Fruit fly (Drosophila melanogaster): ENCODE measurements around the gene kipf.

Gene kipf

dm6 chr3R:7907311-7907710 lies 6.3 kb upstream of the kipf start, which contains the start of the genes Taf7 and EMC1 (continued):
- TF ChIP-seq trh (GFP tag; optimal IDR thresholded peaks at IDR 0.05) (no peak), lmd (GFP tag; IDR thresholded peaks at IDR 0.05) (peak; percentile 42)

DNA sequence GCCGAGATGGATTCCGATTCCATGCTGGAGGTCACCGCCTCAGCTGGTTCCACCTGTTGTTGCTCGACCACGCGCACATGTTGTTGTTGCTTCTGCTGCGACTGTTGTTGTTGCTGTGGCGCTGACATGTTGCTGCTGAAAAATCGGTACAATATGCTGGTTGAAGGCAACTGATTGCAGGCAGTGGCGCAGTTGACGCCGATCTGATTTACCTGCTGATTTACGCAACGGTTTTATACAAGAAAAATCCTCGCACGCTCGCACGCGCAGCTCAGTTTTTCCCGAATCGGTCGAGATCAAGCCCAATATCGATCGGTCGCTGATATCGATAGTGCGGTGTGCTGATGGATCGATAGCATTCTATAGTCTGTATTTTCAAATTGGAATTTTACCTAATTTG lies 2.2 kb upstream of the kipf start, which contains the start of gene Prat:
TSS of gene Prat (minus strand) at position 298 of the 400 bp plus-strand sequence.
- TF ChIP-seq knrl (GFP tag; IDR thresholded peaks at IDR 0.05; ENCODE audit: partially characterized antibody) (peak; percentile 71), CG7963 (GFP tag; IDR thresholded peaks at IDR 0.05; ENCODE audit: partially characterized antibody) (peak; percentile 73), Meics (GFP tag; optimal IDR thresholded peaks at IDR 0.05) (no peak), CG10979 (tag; optimal IDR thresholded peaks at IDR 0.05) (no peak), Dp (GFP tag; optimal IDR thresholded peaks at IDR 0.05) (peak; percentile 66), HmgD (GFP tag; optimal IDR thresholded peaks at IDR 0.05) (peak; percentile 39), Scr (GFP tag; IDR thresholded peaks at IDR 0.05; ENCODE audit: partially characterized antibody) (peak; percentile 79), zen (tag; optimal IDR thresholded peaks at IDR 0.05) (no peak), slou (GFP tag; optimal IDR thresholded peaks at IDR 0.05) (no peak), YL-1 (GFP tag; optimal IDR thresholded peaks at IDR 0.05) (peak; percentile 50), CG2889 (GFP tag; IDR thresholded peaks at IDR 0.05) (no peak), nmo (GFP tag; optimal IDR thresholded peaks at IDR 0.05) (no peak), CG7372 (GFP tag; IDR thresholded peaks at IDR 0.05) (no peak), dmrt99B (tag; optimal IDR thresholded peaks at IDR 0.05) (no peak), Asciz (GFP tag; optimal IDR thresholded peaks at IDR 0.05) (no peak), lola (GFP tag; optimal IDR thresholded peaks at IDR 0.05) (no peak), maf-S (GFP tag; optimal IDR thresholded peaks at IDR 0.05) (no peak), CG11085 (GFP tag; IDR thresholded peaks at IDR 0.05) (no peak), Doc3 (GFP tag; IDR thresholded peaks at IDR 0.05; ENCODE audit: partially characterized antibody) (peak; percentile 69), CG2116 (GFP tag; optimal IDR thresholded peaks at IDR 0.05) (peak; percentile 85), wdn (GFP tag; IDR thresholded peaks at IDR 0.05) (no peak), Dll (GFP tag; IDR thresholded peaks at IDR 0.05; ENCODE audit: partially characterized antibody) (peak; percentile 78), CG13296 (GFP tag; optimal IDR thresholded peaks at IDR 0.05) (no peak), wor (GFP tag; IDR thresholded peaks at IDR 0.05) (no peak), gfzf (GFP tag; optimal IDR thresholded peaks at IDR 0.05) (peak; percentile 26), lilli (GFP tag; optimal IDR thresholded peaks at IDR 0.05) (no peak), Hmx (GFP tag; optimal IDR thresholded peaks at IDR 0.05) (no peak), unc-4 (GFP tag; IDR thresholded peaks at IDR 0.05; ENCODE audit: partially characterized antibody) (peak; percentile 70), hb (GFP tag; IDR thresholded peaks at IDR 0.05; ENCODE audit: partially characterized antibody) (peak; percentile 47; the same call in 2 of the 3 replicates), D (optimal IDR thresholded peaks at IDR 0.05) (peak; percentile 65), D (GFP tag; optimal IDR thresholded peaks at IDR 0.05) (no peak), br (optimal IDR thresholded peaks at IDR 0.05) (no peak), Trl (optimal IDR thresholded peaks at IDR 0.05) (no peak), Trl (GFP tag; optimal IDR thresholded peaks at IDR 0.05) (no peak), Side (GFP tag; optimal IDR thresholded peaks at IDR 0.05) (no peak), CG4360 (GFP tag; IDR thresholded peaks at IDR 0.05) (peak; percentile 96), Aef1 (GFP tag; IDR thresholded peaks at IDR 0.05) (peak; percentile 31; the same call in 1 of the 3 replicates), Bgb (GFP tag; IDR thresholded peaks at IDR 0.05; ENCODE audit: partially characterized antibody) (peak; percentile 77), CG8290 (GFP tag; optimal IDR thresholded peaks at IDR 0.05) (no peak), CG8290 (tag; optimal IDR thresholded peaks at IDR 0.05) (no peak), CG2678 (tag; optimal IDR thresholded peaks at IDR 0.05) (no peak), Tbp (GFP tag; optimal IDR thresholded peaks at IDR 0.05) (no peak), crc (GFP tag; optimal IDR thresholded peaks at IDR 0.05) (no peak), nau (GFP tag; optimal IDR thresholded peaks at IDR 0.05) (no peak), nom (GFP tag; optimal IDR thresholded peaks at IDR 0.05) (no peak), ttk (GFP tag; IDR thresholded peaks at IDR 0.05) (no peak), tna (GFP tag; IDR thresholded peaks at IDR 0.05; ENCODE audit: partially characterized antibody) (peak; percentile 41; the same call in 1 of the 2 replicates), hbn (GFP tag; IDR thresholded peaks at IDR 0.05; ENCODE audit: partially characterized antibody) (peak; percentile 65)
